Fruit fly (Drosophila melanogaster) whole organism, wandering third instar larva: ENCODE data around the gene CG16790.

Experiments used
- CG32264 ChIP-seq: fragments of 200-800 bp; sonication (Bioruptor generic); optimal IDR thresholded peaks from 2 replicates; lab custom pipeline; 2016; ENCODE audit warnings: missing biosample characterization, missing genetic modification characterization
- CG9705 ChIP-seq: fragments of 200-800 bp; sonication (Bioruptor generic); optimal IDR thresholded peaks from 2 replicates; lab custom pipeline; 2018; ENCODE audit warnings: missing biosample characterization, mild to moderate bottlenecking, missing genetic modification characterization
- CrebA ChIP-seq: fragments of 200-800 bp; sonication (Bioruptor generic); optimal IDR thresholded peaks from 2 replicates; lab custom pipeline; 2016; ENCODE audit warnings: missing biosample characterization, mild to moderate bottlenecking, missing genetic modification characterization, borderline replicate concordance
- Dfd ChIP-seq: fragments of >200 bp; optimal IDR thresholded peaks from 2 replicates; lab custom pipeline; 2017; ENCODE audit warnings: missing biosample characterization, missing genetic modification characterization
- Dif ChIP-seq: fragments of 200-275, 200-300 bp; sonication (Bioruptor generic); optimal IDR thresholded peaks from 2 replicates; lab custom pipeline; 2018; ENCODE audit warnings: missing biosample characterization, missing genetic modification characterization; ENCODE audit not compliant: partially characterized antibody
- GATAd ChIP-seq: sonication (Bioruptor generic); optimal IDR thresholded peaks from 2 replicates; lab custom pipeline; 2016; ENCODE audit warnings: missing biosample characterization, missing genetic modification characterization
- Hnf4 ChIP-seq: fragments of 200-800 bp; sonication (Bioruptor generic); optimal IDR thresholded peaks from 2 replicates; lab custom pipeline; 2016; ENCODE audit warnings: missing biosample characterization, mild to moderate bottlenecking, missing genetic modification characterization
- Hr78 ChIP-seq: fragments of >200 bp; optimal IDR thresholded peaks from 2 replicates; lab custom pipeline; 2017; ENCODE audit warnings: missing biosample characterization, missing genetic modification characterization
- Hr83 ChIP-seq: fragments of 200-300 bp; sonication (Bioruptor generic); optimal IDR thresholded peaks from 2 replicates; lab custom pipeline; 2016; ENCODE audit warnings: missing biosample characterization, mild to moderate bottlenecking, missing genetic modification characterization, moderate library complexity; ENCODE audit not compliant: poor library complexity, severe bottlenecking
- Jra ChIP-seq: sonication (Bioruptor generic); optimal IDR thresholded peaks from 2 replicates; lab custom pipeline; 2016; ENCODE audit warnings: missing biosample characterization, missing genetic modification characterization
- Mio ChIP-seq: sonication (Bioruptor generic); optimal IDR thresholded peaks from 2 replicates; lab custom pipeline; 2016; ENCODE audit warnings: missing biosample characterization, missing genetic modification characterization
- Myc ChIP-seq: fragments of >200 bp; optimal IDR thresholded peaks from 2 replicates; lab custom pipeline; 2017
- OdsH ChIP-seq: fragments of 200-800 bp; sonication (Bioruptor generic); optimal IDR thresholded peaks from 2 replicates; lab custom pipeline; 2016; ENCODE audit warnings: missing biosample characterization, mild to moderate bottlenecking, missing genetic modification characterization
- Rel ChIP-seq, 2 experiments: fragments of 200-800 bp; sonication (Bioruptor generic) in 1 of 2; optimal IDR thresholded peaks; 2 replicates in 1 of 2; 3 replicates in 1 of 2; lab custom pipeline; 2016 to 2019; ENCODE audit warnings: mild to moderate bottlenecking in 2 of 2, missing biosample characterization in 2 of 2, missing genetic modification characterization in 2 of 2, moderate library complexity in 1 of 2
- Vsx2 ChIP-seq: fragments of 200-300, 225-300 bp; sonication (Bioruptor generic); optimal IDR thresholded peaks from 2 replicates; lab custom pipeline; 2018; ENCODE audit warnings: missing biosample characterization, missing genetic modification characterization; ENCODE audit not compliant: partially characterized antibody
- brk ChIP-seq: fragments of 200-800 bp; sonication (Bioruptor generic); optimal IDR thresholded peaks from 2 replicates; lab custom pipeline; 2016; ENCODE audit warnings: missing biosample characterization, mild to moderate bottlenecking, missing genetic modification characterization
- dl ChIP-seq, 2 experiments: fragments of 175-275, 200-275 bp in 1 of 2; fragments of 200-275 bp in 1 of 2; sonication (Bioruptor generic); optimal IDR thresholded peaks; lab custom pipeline; 2018; ENCODE audit warnings: mild to moderate bottlenecking in 2 of 2, missing biosample characterization in 2 of 2, missing genetic modification characterization in 2 of 2, moderate library complexity in 2 of 2; ENCODE audit not compliant: partially characterized antibody in 2 of 2, insufficient read depth in 1 of 2
- dmrt93B ChIP-seq: fragments of 200-800 bp; sonication (Bioruptor generic); optimal IDR thresholded peaks from 2 replicates; lab custom pipeline; 2018; ENCODE audit warnings: missing biosample characterization, mild to moderate bottlenecking, missing genetic modification characterization
- dsf ChIP-seq: sonication (Bioruptor generic); optimal IDR thresholded peaks from 2 replicates; lab custom pipeline; 2016; ENCODE audit warnings: missing biosample characterization, missing genetic modification characterization, borderline replicate concordance
- ey ChIP-seq: fragments of 200-800 bp; sonication (Bioruptor generic); optimal IDR thresholded peaks from 2 replicates; lab custom pipeline; 2016; ENCODE audit warnings: missing biosample characterization, missing genetic modification characterization
- foxo ChIP-seq, 2 experiments: fragments of 200-800 bp; sonication (Bioruptor generic); optimal IDR thresholded peaks; 2 replicates in 1 of 2; 3 replicates in 1 of 2; lab custom pipeline; 2016 to 2017; ENCODE audit warnings: missing biosample characterization in 2 of 2, missing genetic modification characterization in 2 of 2
- fru ChIP-seq: fragments of 200-800 bp; sonication (Bioruptor generic); optimal IDR thresholded peaks from 3 replicates; lab custom pipeline; 2016; ENCODE audit warnings: missing biosample characterization, mild to moderate bottlenecking, missing genetic modification characterization
- h ChIP-seq: fragments of 200-800 bp; sonication (Bioruptor generic); optimal IDR thresholded peaks from 3 replicates; lab custom pipeline; 2016; ENCODE audit warnings: missing biosample characterization, mild to moderate bottlenecking, missing genetic modification characterization
- jim ChIP-seq: fragments of 175-275, 200-325 bp; sonication (Bioruptor generic); optimal IDR thresholded peaks from 2 replicates; lab custom pipeline; 2016; ENCODE audit warnings: missing biosample characterization, mild to moderate bottlenecking, missing genetic modification characterization
- lola ChIP-seq: fragments of >200 bp; optimal IDR thresholded peaks from 2 replicates; lab custom pipeline; 2017; ENCODE audit warnings: missing biosample characterization, missing genetic modification characterization
- pan ChIP-seq: fragments of >200 bp; optimal IDR thresholded peaks from 2 replicates; lab custom pipeline; 2017
- psq ChIP-seq: fragments of 200-800 bp; sonication (Bioruptor generic); optimal IDR thresholded peaks from 3 replicates; lab custom pipeline; 2017; ENCODE audit warnings: missing biosample characterization, mild to moderate bottlenecking, missing genetic modification characterization, moderate library complexity
- rgr ChIP-seq: fragments of 200-800 bp; sonication (Bioruptor generic); optimal IDR thresholded peaks from 3 replicates; lab custom pipeline; 2016; ENCODE audit warnings: missing biosample characterization, mild to moderate bottlenecking, missing genetic modification characterization
- sage ChIP-seq: fragments of 200-800 bp; sonication (Bioruptor generic); optimal IDR thresholded peaks from 2 replicates; lab custom pipeline; 2016; ENCODE audit warnings: missing biosample characterization, mild to moderate bottlenecking, missing genetic modification characterization
- tai ChIP-seq: sonication (Bioruptor generic); optimal IDR thresholded peaks from 2 replicates; lab custom pipeline; 2016; ENCODE audit warnings: missing biosample characterization, missing genetic modification characterization
- usp ChIP-seq: fragments of >200 bp; optimal IDR thresholded peaks from 2 replicates; lab custom pipeline; 2017; ENCODE audit warnings: missing biosample characterization, missing genetic modification characterization
- woc ChIP-seq: sonication (Bioruptor generic); optimal IDR thresholded peaks from 2 replicates; lab custom pipeline; 2016; ENCODE audit warnings: missing biosample characterization, mild to moderate bottlenecking, missing genetic modification characterization

CG16790 gene

dm6 chr3R:9572929-9573811 is 3.2 kb upstream of the CG16790 start:
- no peak for TF ChIP-seq lola
- no peak for TF ChIP-seq GATAd (GFP tag; lab: Kevin White, UChicago)
- peak; percentile 63 for TF ChIP-seq Dif (GFP tag; lab: Kevin White, UChicago)

- TF ChIP-seq OdsH (GFP tag; lab: Kevin White, UChicago) (no peak), Hr78 (GFP tag; lab: Kevin White, UChicago) (no peak), Rel (GFP tag; optimal IDR thresholded peaks at IDR 0.05; lab: Kevin White, UChicago) (no peak), Rel (tag; optimal IDR thresholded peaks at IDR 0.05; lab: Kevin White, UChicago) (no peak), psq (no peak), Jra (GFP tag; lab: Kevin White, UChicago) (no peak), Dfd (GFP tag; lab: Kevin White, UChicago) (no peak), Hnf4 (GFP tag; lab: Kevin White, UChicago) (no peak), tai (GFP tag; lab: Kevin White, UChicago) (no peak), dl (GFP tag; optimal IDR thresholded peaks at IDR 0.05; lab: Kevin White, UChicago; ENCODE audit: insufficient read depth in 1 of 2, partially characterized antibody in 2 of 2) (no peak), woc (GFP tag; lab: Kevin White, UChicago) (no peak), h (GFP tag; lab: Kevin White, UChicago) (no peak), Vsx2 (GFP tag; lab: Kevin White, UChicago) (no peak), Hr83 (GFP tag; lab: Kevin White, UChicago) (no peak)
Measured at dm6 chr3R:9571523-9571922, 1.5 kb upstream of the CG16790 start, which contains the start of gene CG9396. CG9396 (minus strand) TSS chr3R:9571623.

dm6 chr3R:9570657-9571056 is 643 bp upstream of the CG16790 start:
- no peak for TF ChIP-seq h (GFP tag; lab: Kevin White, UChicago)
- TF ChIP-seq Rel (GFP tag; optimal IDR thresholded peaks at IDR 0.05; lab: Kevin White, UChicago) = no peak
- TF ChIP-seq Rel (tag; optimal IDR thresholded peaks at IDR 0.05; lab: Kevin White, UChicago) = peak; percentile 93

dm6 chr3R:9565895-9566294 is 4.1 kb downstream of the CG16790 start, which contains the start of gene CG16789:
CG16789 (plus strand) TSS chr3R:9566195.
- TF ChIP-seq CG32264 (GFP tag; lab: Kevin White, UChicago) (no peak), Vsx2 (GFP tag; lab: Kevin White, UChicago) (no peak), brk (GFP tag; lab: Kevin White, UChicago) (no peak), sage (GFP tag; lab: Kevin White, UChicago) (no peak), dl (GFP tag; optimal IDR thresholded peaks at IDR 0.05; lab: Kevin White, UChicago; ENCODE audit: insufficient read depth in 1 of 2, partially characterized antibody in 2 of 2) (no peak), pan (lab: Kevin White, UChicago) (no peak), woc (GFP tag; lab: Kevin White, UChicago) (no peak)

- TF ChIP-seq h (GFP tag; lab: Kevin White, UChicago) (peak; percentile 75), Jra (GFP tag; lab: Kevin White, UChicago) (no peak), Rel (GFP tag; optimal IDR thresholded peaks at IDR 0.05; lab: Kevin White, UChicago) (no peak), Rel (tag; optimal IDR thresholded peaks at IDR 0.05; lab: Kevin White, UChicago) (peak; percentile 74), GATAd (GFP tag; lab: Kevin White, UChicago) (peak; percentile 49), OdsH (GFP tag; lab: Kevin White, UChicago) (peak; percentile 66), dl (GFP tag; optimal IDR thresholded peaks at IDR 0.05; lab: Kevin White, UChicago; ENCODE audit: insufficient read depth in 1 of 2, partially characterized antibody in 2 of 2) (no peak), psq (peak; percentile 57), Dif (GFP tag; lab: Kevin White, UChicago) (no peak), dmrt93B (GFP tag; lab: Kevin White, UChicago) (no peak), Hr83 (GFP tag; lab: Kevin White, UChicago) (peak; percentile 7), rgr (peak; percentile 51), Mio (GFP tag; lab: Kevin White, UChicago) (no peak), sage (GFP tag; lab: Kevin White, UChicago) (no peak), dsf (GFP tag; lab: Kevin White, UChicago) (no peak), brk (GFP tag; lab: Kevin White, UChicago) (no peak), foxo (GFP tag; optimal IDR thresholded peaks at IDR 0.05; lab: Kevin White, UChicago) (peak in 1 of 2 experiments; percentile 78), Hnf4 (GFP tag; lab: Kevin White, UChicago) (no peak), tai (GFP tag; lab: Kevin White, UChicago) (no peak), pan (lab: Kevin White, UChicago) (no peak), Hr78 (GFP tag; lab: Kevin White, UChicago) (no peak), CG9705 (GFP tag; lab: Kevin White, UChicago) (peak; percentile 46), Dfd (GFP tag; lab: Kevin White, UChicago) (no peak), CG32264 (GFP tag; lab: Kevin White, UChicago) (no peak), usp (GFP tag; lab: Kevin White, UChicago) (no peak), Myc (peak; percentile 95), fru (no peak), Vsx2 (GFP tag; lab: Kevin White, UChicago) (no peak), ey (peak; percentile 65), jim (GFP tag; lab: Kevin White, UChicago) (no peak), CrebA (GFP tag; lab: Kevin White, UChicago) (no peak), woc (GFP tag; lab: Kevin White, UChicago) (peak; percentile 90)
Measured at dm6 chr3R:9563240-9563992, 6.6 kb downstream of the CG16790 start, which contains the start of the genes CG9393 and Vps45. CG9393 (minus strand) TSS chr3R:9563673. Vps45 (plus strand) TSS chr3R:9563924.
